Fruit fly (Drosophila melanogaster): ENCODE data around the gene Pgd.
A peak's percentile ranks its signal among the peaks of the same experiment; 100 is the strongest.

Pgd gene

dm6 chrX:2184563-2184962 is 39.6 kb downstream of the Pgd start, which contains the start of the genes Nmd3 and CG17776:
TSS of gene Nmd3 (minus strand) at chrX:2184668.
TSS of gene CG17776 (plus strand) at chrX:2184725.
- peak; percentile 12 for TF ChIP-seq CG3032 (tag; optimal IDR thresholded peaks at IDR 0.05)
- peak; percentile 81 for TF ChIP-seq CG1621 (tag; optimal IDR thresholded peaks at IDR 0.05)
- peak; percentile 1 for TF ChIP-seq esn (GFP tag; optimal IDR thresholded peaks at IDR 0.05)
- TF ChIP-seq Sox14 (GFP tag; optimal IDR thresholded peaks at IDR 0.05), result peak; percentile 15
- TF ChIP-seq CG3919 (GFP tag; optimal IDR thresholded peaks at IDR 0.05), result no peak
- TF ChIP-seq dac (GFP tag; optimal IDR thresholded peaks at IDR 0.05), result no peak
- peak; percentile 32 for TF ChIP-seq cyc (GFP tag; optimal IDR thresholded peaks at IDR 0.05)
- peak; percentile 28 for TF ChIP-seq svp (GFP tag)

- no peak for TF ChIP-seq CG7368 (GFP tag; optimal IDR thresholded peaks at IDR 0.05)
- TF ChIP-seq fkh (GFP tag; optimal IDR thresholded peaks at IDR 0.05), result no peak
- TF ChIP-seq spab (GFP tag; optimal IDR thresholded peaks at IDR 0.05), result no peak
- no peak for TF ChIP-seq svp (GFP tag)
- no peak for TF ChIP-seq Lpt (GFP tag; optimal IDR thresholded peaks at IDR 0.05)
These were observed 41.6 kb downstream of the Pgd start, which contains the start of gene CG17777 for dm6 chrX:2186555-2186954. TSS of gene CG17777 (plus strand) at chrX:2186855.

dm6 chrX:2187520-2187919 is 42.6 kb downstream of the Pgd start, which contains the start of gene CG3457:
TSS of gene CG3457 (plus strand) at chrX:2187820.
- TF ChIP-seq Eip75B (GFP tag; optimal IDR thresholded peaks at IDR 0.05) (no peak), CG6808 (GFP tag; optimal IDR thresholded peaks at IDR 0.05) (no peak), CG10669 (GFP tag; optimal IDR thresholded peaks at IDR 0.05) (no peak), OdsH (GFP tag; optimal IDR thresholded peaks at IDR 0.05) (no peak), Lpt (GFP tag; optimal IDR thresholded peaks at IDR 0.05) (no peak), Blimp-1 (GFP tag; optimal IDR thresholded peaks at IDR 0.05) (no peak), CG32006 (GFP tag; optimal IDR thresholded peaks at IDR 0.05) (no peak), net (GFP tag; optimal IDR thresholded peaks at IDR 0.05) (no peak), CG34406 (GFP tag; optimal IDR thresholded peaks at IDR 0.05) (no peak), lz (GFP tag; optimal IDR thresholded peaks at IDR 0.05) (no peak), CG6792 (GFP tag; optimal IDR thresholded peaks at IDR 0.05) (no peak), CG6854 (GFP tag; optimal IDR thresholded peaks at IDR 0.05) (no peak), CG10631 (GFP tag; optimal IDR thresholded peaks at IDR 0.05) (no peak)

dm6 chrX:2188888-2189287 is 44.0 kb downstream of the Pgd start, which contains the start of gene Mct1:
TSS of gene Mct1 (plus strand) at chrX:2189188.
- TF ChIP-seq CG3919 (GFP tag; optimal IDR thresholded peaks at IDR 0.05) (no peak), CG6854 (GFP tag; optimal IDR thresholded peaks at IDR 0.05) (no peak), lz (GFP tag; optimal IDR thresholded peaks at IDR 0.05) (no peak), salr (GFP tag; optimal IDR thresholded peaks at IDR 0.05) (no peak), Ets96B (tag; optimal IDR thresholded peaks at IDR 0.05) (no peak), Lpt (GFP tag; optimal IDR thresholded peaks at IDR 0.05) (no peak), CG6163 (GFP tag; IDR thresholded peaks at IDR 0.05) (no peak), Ets21C (GFP tag; optimal IDR thresholded peaks at IDR 0.05) (no peak), CG8119 (GFP tag; IDR thresholded peaks at IDR 0.05) (no peak), Hr38 (GFP tag; optimal IDR thresholded peaks at IDR 0.05) (no peak), ss (GFP tag; optimal IDR thresholded peaks at IDR 0.05) (no peak), fd59A (GFP tag; optimal IDR thresholded peaks at IDR 0.05) (no peak), Blimp-1 (GFP tag; optimal IDR thresholded peaks at IDR 0.05) (no peak), CG8632 (GFP tag; optimal IDR thresholded peaks at IDR 0.05) (no peak), CG31627 (GFP tag; optimal IDR thresholded peaks at IDR 0.05) (no peak), OdsH (GFP tag; optimal IDR thresholded peaks at IDR 0.05) (no peak), vri (GFP tag; optimal IDR thresholded peaks at IDR 0.05) (no peak), CG6792 (GFP tag; optimal IDR thresholded peaks at IDR 0.05) (no peak), Eip78C (GFP tag) (no peak)
